Worm (Caenorhabditis elegans) whole organism, L1 larva: ENCODE results near the gene gpc-1.
A peak's percentile ranks its signal among the peaks of the same experiment; 100 is the strongest.

Source experiments
- Y116A8C.19 ChIP-seq: sonication (generic microtip); optimal IDR thresholded peaks from 2 replicates; lab custom pipeline; 2016; ENCODE audit warnings: missing compliant biosample characterization, missing genetic modification characterization, borderline replicate concordance
- aha-1 ChIP-seq: fragments of 150-350 bp; optimal IDR thresholded peaks from 2 replicates; lab custom pipeline; 2014; ENCODE audit warnings: missing biosample characterization, missing genetic modification characterization
- blmp-1 ChIP-seq: fragments of 150-350 bp; optimal IDR thresholded peaks from 2 replicates; lab custom pipeline; 2014; ENCODE audit warnings: missing biosample characterization, missing genetic modification characterization
- ceh-8 ChIP-seq: fragments of 200-800 bp; sonication (Bioruptor generic); optimal IDR thresholded peaks from 2 replicates; lab custom pipeline; 2018; ENCODE audit warnings: mild to moderate bottlenecking, missing genetic modification characterization, moderate library complexity, missing compliant biosample characterization
- ceh-82 ChIP-seq, 3 experiments: fragments of 150-350 bp in 1 of 3; sonication (generic microtip) in 2 of 3; optimal IDR thresholded peaks; 2 replicates each; lab custom pipeline; 2014 to 2017; ENCODE audit warnings: missing biosample characterization in 3 of 3, missing genetic modification characterization in 3 of 3
- ceh-90 ChIP-seq: sonication (generic microtip); optimal IDR thresholded peaks from 2 replicates; lab custom pipeline; 2016; ENCODE audit warnings: missing genetic modification characterization, missing compliant biosample characterization
- ces-1 ChIP-seq: fragments of 150-350 bp; optimal IDR thresholded peaks from 2 replicates; lab custom pipeline; 2014; ENCODE audit warnings: missing biosample characterization, missing genetic modification reagents, missing genetic modification characterization
- dpl-1 ChIP-seq, 3 experiments: fragments of 150-350 bp in 2 of 3; sonication (generic microtip) in 1 of 3; optimal IDR thresholded peaks; 2 replicates each; lab custom pipeline; 2014 to 2017; ENCODE audit warnings: missing biosample characterization in 3 of 3, missing genetic modification characterization in 3 of 3, missing genetic modification reagents in 3 of 3
- efl-1 ChIP-seq, 4 experiments: fragments of 150-350 bp; optimal IDR thresholded peaks in 3 of 4; peaks in 1 of 4; 1 replicate in 1 of 4; 2 replicates in 3 of 4; lab custom pipeline; 2014; ENCODE audit warnings: missing biosample characterization in 2 of 4, missing genetic modification characterization in 2 of 4, missing genetic modification reagents in 2 of 4
- egl-27 ChIP-seq, 2 experiments: fragments of 150-350 bp in 1 of 2; sonication (generic microtip); optimal IDR thresholded peaks; 3 replicates each; lab custom pipeline; 2017 to 2018; ENCODE audit warnings: missing biosample characterization in 2 of 2, missing genetic modification characterization in 2 of 2, missing genetic modification reagents in 2 of 2
- elt-2 ChIP-seq: sonication (generic microtip); optimal IDR thresholded peaks from 2 replicates; lab custom pipeline; 2016; ENCODE audit warnings: missing genetic modification characterization, mild to moderate bottlenecking, inconsistent platforms, missing compliant biosample characterization, missing genetic modification reagents
- elt-3 ChIP-seq, 6 experiments: fragments of 150-350 bp in 1 of 6; sonication (generic microtip); optimal IDR thresholded peaks; 2 replicates each; lab custom pipeline; 2017 to 2018; ENCODE audit warnings: missing biosample characterization in 6 of 6, missing genetic modification characterization in 6 of 6, inconsistent platforms in 1 of 6
- fkh-10 ChIP-seq: sonication (generic microtip); optimal IDR thresholded peaks from 2 replicates; lab custom pipeline; 2017; ENCODE audit warnings: missing biosample characterization, missing genetic modification reagents, missing genetic modification characterization
- fos-1 ChIP-seq: fragments of 150-350 bp; optimal IDR thresholded peaks from 2 replicates; lab custom pipeline; 2014; ENCODE audit warnings: missing biosample characterization, missing genetic modification characterization
- grh-1 ChIP-seq: fragments of 200-800 bp; sonication (Bioruptor generic); IDR thresholded peaks from 2 replicates; pipeline ENCODE4 v1.3.6; 2022; ENCODE audit warnings: missing genetic modification reagents, missing genetic modification characterization, missing compliant biosample characterization
- hpl-2 ChIP-seq: fragments of 150-350 bp; optimal IDR thresholded peaks from 2 replicates; lab custom pipeline; 2014; ENCODE audit warnings: missing biosample characterization, missing genetic modification reagents, missing genetic modification characterization
- irx-1 ChIP-seq: sonication (generic microtip); optimal IDR thresholded peaks from 2 replicates; lab custom pipeline; 2016; ENCODE audit warnings: missing genetic modification characterization, missing compliant biosample characterization
- lin-13 ChIP-seq: fragments of 150-350 bp; optimal IDR thresholded peaks from 2 replicates; lab custom pipeline; 2014; ENCODE audit warnings: missing biosample characterization, missing genetic modification reagents, missing genetic modification characterization
- lin-14 ChIP-seq: fragments of 200-800 bp; sonication (Bioruptor generic); optimal IDR thresholded peaks from 2 replicates; lab custom pipeline; 2018; ENCODE audit warnings: mild to moderate bottlenecking, missing genetic modification characterization, moderate library complexity, missing compliant biosample characterization
- lin-39 ChIP-seq: fragments of 150-350 bp; optimal IDR thresholded peaks from 2 replicates; lab custom pipeline; 2014; ENCODE audit warnings: missing biosample characterization, missing genetic modification reagents, missing genetic modification characterization
- lir-3 ChIP-seq: sonication (generic microtip); optimal IDR thresholded peaks from 2 replicates; lab custom pipeline; 2016; ENCODE audit warnings: mild to moderate bottlenecking, missing genetic modification characterization, moderate library complexity, missing compliant biosample characterization; ENCODE audit not compliant: poor library complexity
- lsy-2 ChIP-seq, 2 experiments: fragments of 150-350 bp; optimal IDR thresholded peaks; 2 replicates each; lab custom pipeline; 2014; ENCODE audit warnings: missing biosample characterization in 2 of 2, missing genetic modification characterization in 2 of 2
- mdl-1 ChIP-seq, 2 experiments: fragments of 150-350 bp; optimal IDR thresholded peaks; 2 replicates each; lab custom pipeline; 2014 to 2017; ENCODE audit warnings: missing biosample characterization in 2 of 2, missing genetic modification characterization in 2 of 2, inconsistent platforms in 1 of 2
- nhr-11 ChIP-seq: fragments of 150-350 bp; optimal IDR thresholded peaks from 2 replicates; lab custom pipeline; 2014; ENCODE audit warnings: missing biosample characterization, missing genetic modification characterization
- nhr-19 ChIP-seq: fragments of 200-800 bp; sonication (Bioruptor generic); conservative IDR thresholded peaks from 2 replicates; pipeline ENCODE4 v1.3.6; 2022; ENCODE audit warnings: missing genetic modification characterization, missing compliant biosample characterization
- nhr-20 ChIP-seq: sonication (generic microtip); optimal IDR thresholded peaks from 2 replicates; lab custom pipeline; 2016; ENCODE audit warnings: mild to moderate bottlenecking, missing genetic modification characterization, missing compliant biosample characterization
- nhr-237 ChIP-seq: fragments of 150-350 bp; optimal IDR thresholded peaks from 2 replicates; lab custom pipeline; 2014; ENCODE audit warnings: missing biosample characterization, missing genetic modification characterization
- nhr-47 ChIP-seq: sonication (generic microtip); optimal IDR thresholded peaks from 2 replicates; lab custom pipeline; 2016; ENCODE audit warnings: mild to moderate bottlenecking, missing genetic modification characterization, moderate library complexity, missing compliant biosample characterization
- nhr-71 ChIP-seq: sonication (generic microtip); optimal IDR thresholded peaks from 2 replicates; lab custom pipeline; 2016; ENCODE audit warnings: mild to moderate bottlenecking, missing genetic modification characterization, moderate library complexity, missing compliant biosample characterization
- nhr-77 ChIP-seq: fragments of 150-350 bp; optimal IDR thresholded peaks from 2 replicates; lab custom pipeline; 2014; ENCODE audit warnings: missing biosample characterization, missing genetic modification characterization
- nhr-85 ChIP-seq: sonication (generic microtip); peaks from one replicate; lab custom pipeline; 2016; ENCODE audit warnings: missing genetic modification characterization, inconsistent platforms, missing compliant biosample characterization
- nhr-90 ChIP-seq: sonication (generic microtip); optimal IDR thresholded peaks from 2 replicates; lab custom pipeline; 2016; ENCODE audit warnings: mild to moderate bottlenecking, missing genetic modification characterization, missing compliant biosample characterization; ENCODE audit not compliant: poor library complexity
- pag-3 ChIP-seq: sonication (generic microtip); optimal IDR thresholded peaks from 2 replicates; lab custom pipeline; 2017; ENCODE audit warnings: missing genetic modification characterization, mild to moderate bottlenecking, missing compliant biosample characterization, antibody characterized with exemption, borderline replicate concordance; ENCODE audit not compliant: insufficient read depth
- pax-3 ChIP-seq: fragments of 200-800 bp; sonication (Bioruptor generic); optimal IDR thresholded peaks from 2 replicates; lab custom pipeline; 2018; ENCODE audit warnings: mild to moderate bottlenecking, missing genetic modification characterization, moderate library complexity, missing compliant biosample characterization
- pqm-1 ChIP-seq: sonication (generic microtip); optimal IDR thresholded peaks from 3 replicates; lab custom pipeline; 2017; ENCODE audit warnings: missing biosample characterization, missing genetic modification characterization
- rnt-1 ChIP-seq: sonication (generic microtip); optimal IDR thresholded peaks from 2 replicates; lab custom pipeline; 2016; ENCODE audit warnings: mild to moderate bottlenecking, missing genetic modification characterization, moderate library complexity, missing compliant biosample characterization
- skn-1 ChIP-seq: fragments of 150-350 bp; optimal IDR thresholded peaks from 2 replicates; lab custom pipeline; 2014; ENCODE audit warnings: missing biosample characterization, missing genetic modification characterization
- snpc-4 ChIP-seq: fragments of 150-350 bp; optimal IDR thresholded peaks from 2 replicates; lab custom pipeline; 2014; ENCODE audit warnings: missing biosample characterization, missing genetic modification characterization
- snu-23 ChIP-seq: sonication (generic microtip); optimal IDR thresholded peaks from 2 replicates; lab custom pipeline; 2016; ENCODE audit warnings: missing genetic modification characterization, missing compliant biosample characterization
- swsn-7 ChIP-seq: sonication (generic microtip); optimal IDR thresholded peaks from 2 replicates; lab custom pipeline; 2016; ENCODE audit warnings: missing genetic modification characterization, missing compliant biosample characterization
- tlp-1 ChIP-seq: fragments of 150-350 bp; optimal IDR thresholded peaks from 2 replicates; lab custom pipeline; 2014; ENCODE audit warnings: missing biosample characterization, missing genetic modification characterization
- unc-30 ChIP-seq: sonication (generic microtip); optimal IDR thresholded peaks from 2 replicates; lab custom pipeline; 2017; ENCODE audit warnings: missing biosample characterization, missing genetic modification characterization
- vab-15 ChIP-seq: sonication (generic microtip); optimal IDR thresholded peaks from 2 replicates; lab custom pipeline; 2017; ENCODE audit warnings: missing genotype, mild to moderate bottlenecking, missing genetic modification characterization, missing compliant biosample characterization
- xbp-1 ChIP-seq: sonication (generic microtip); optimal IDR thresholded peaks from 2 replicates; lab custom pipeline; 2016; ENCODE audit warnings: missing genetic modification characterization, missing compliant biosample characterization
- zip-4 ChIP-seq: fragments of 200-800 bp; sonication (Bioruptor generic); optimal IDR thresholded peaks from 2 replicates; lab custom pipeline; 2018; ENCODE audit warnings: mild to moderate bottlenecking, missing genetic modification characterization, moderate library complexity, missing compliant biosample characterization
- ztf-4 ChIP-seq: fragments of 150-350 bp; optimal IDR thresholded peaks from 2 replicates; lab custom pipeline; 2014; ENCODE audit warnings: missing biosample characterization, missing genetic modification characterization

The gpc-1 gene

ce11 chrX:12872022-12872888 is 12.5 kb downstream of the gpc-1 start (continued):
- TF ChIP-seq vab-15: no peak
- TF ChIP-seq Y116A8C.19 (tag; lab: Kevin White, UChicago): no peak
- peak; percentile 70 for TF ChIP-seq lin-39
- peak; percentile 11 for TF ChIP-seq aha-1 (tag; lab: Kevin White, UChicago)
- no peak for TF ChIP-seq ceh-90 (tag; lab: Kevin White, UChicago)
- peak; percentile 63 for TF ChIP-seq fos-1 (tag; lab: Kevin White, UChicago)
- peak; percentile 100 for TF ChIP-seq elt-2 (tag; lab: Kevin White, UChicago)
- TF ChIP-seq lir-3 (tag; lab: Kevin White, UChicago): peak; percentile 54
- peak; percentile 91 for TF ChIP-seq nhr-19
- peak; percentile 75 for TF ChIP-seq swsn-7 (tag; lab: Kevin White, UChicago)
- peak; percentile 89 for TF ChIP-seq rnt-1 (tag; lab: Kevin White, UChicago)
- TF ChIP-seq snpc-4 (tag; lab: Kevin White, UChicago): peak; percentile 3
- TF ChIP-seq irx-1 (tag; lab: Kevin White, UChicago): peak; percentile 18
- TF ChIP-seq mdl-1 (tag; optimal IDR thresholded peaks at IDR 0.05; lab: Kevin White, UChicago): peak; percentile 87 to 100
- peak; percentile 69 to 80 for TF ChIP-seq lsy-2 (tag; optimal IDR thresholded peaks at IDR 0.05; lab: Kevin White, UChicago)
- TF ChIP-seq ceh-82 (tag; optimal IDR thresholded peaks at IDR 0.05; lab: Kevin White, UChicago): peak; percentile 43 to 47 (median 44)
- peak; percentile 63 for TF ChIP-seq skn-1
- TF ChIP-seq pax-3 (tag; lab: Kevin White, UChicago): peak; percentile 36
- TF ChIP-seq ztf-4 (tag; lab: Kevin White, UChicago): peak; percentile 86
- TF ChIP-seq snu-23 (GFP tag; lab: Kevin White, UChicago): peak; percentile 87
- TF ChIP-seq nhr-77 (tag; lab: Kevin White, UChicago): peak; percentile 74
- peak; percentile 69 for TF ChIP-seq hpl-2 (GFP tag; lab: Kevin White, UChicago)
- peak; percentile 77 for TF ChIP-seq xbp-1
- TF ChIP-seq lin-13 (GFP tag; lab: Kevin White, UChicago): peak; percentile 41
- peak; percentile 39 to 88 for TF ChIP-seq egl-27 (tag; optimal IDR thresholded peaks at IDR 0.05; lab: Kevin White, UChicago)
- TF ChIP-seq nhr-11 (tag; lab: Kevin White, UChicago): peak; percentile 58
- no peak for TF ChIP-seq unc-30
- TF ChIP-seq zip-4 (GFP tag; lab: Kevin White, UChicago): peak; percentile 34
- peak; percentile 63 for TF ChIP-seq blmp-1
- TF ChIP-seq nhr-237 (tag; lab: Kevin White, UChicago): peak; percentile 4
- peak; percentile 97 for TF ChIP-seq nhr-20 (tag; lab: Kevin White, UChicago)
- peak; percentile 16 for TF ChIP-seq pqm-1 (tag; lab: Kevin White, UChicago)
- peak; percentile 70 for TF ChIP-seq grh-1 (GFP tag; lab: Robert Waterston, UW)
- TF ChIP-seq fkh-10 (GFP tag; lab: Kevin White, UChicago): no peak
- TF ChIP-seq elt-3 (tag; optimal IDR thresholded peaks at IDR 0.05; lab: Kevin White, UChicago): peak; percentile 20 to 91 (median 83)
- peak; percentile 21 for TF ChIP-seq pag-3 (tag; lab: Kevin White, UChicago)
- peak in 2 of 3 experiments; percentile 9 to 44 for TF ChIP-seq dpl-1 (GFP tag; optimal IDR thresholded peaks at IDR 0.05; lab: Kevin White, UChicago)

DNA sequence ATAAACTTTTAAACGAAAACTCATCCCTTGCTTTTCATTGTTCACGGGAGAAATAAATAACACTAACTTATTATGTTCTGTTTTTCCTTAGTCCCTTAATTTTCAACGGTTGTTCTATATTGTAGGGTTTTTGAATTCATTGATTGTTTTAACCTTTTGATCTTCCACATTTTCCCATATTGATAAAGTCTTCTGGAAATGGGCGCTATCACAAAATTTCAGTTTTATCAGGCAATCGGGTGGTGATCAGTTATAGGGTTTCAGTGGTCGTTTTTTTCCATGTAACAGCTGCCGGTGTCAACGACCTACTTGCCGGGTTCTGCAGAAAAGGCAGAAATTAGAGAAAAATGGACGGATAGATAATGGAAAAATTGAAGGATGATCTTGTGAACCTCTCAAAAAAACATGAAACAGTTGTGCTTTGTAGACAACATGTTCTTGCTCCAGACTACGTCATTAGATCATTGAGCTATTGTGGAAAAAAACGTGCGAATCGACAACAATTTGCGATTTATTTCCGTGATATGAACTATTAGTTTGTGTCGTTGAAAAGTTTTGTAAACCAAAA is 14.9 kb downstream of the gpc-1 start:
- TF ChIP-seq lin-14 (GFP tag; lab: Kevin White, UChicago) (peak; percentile 78), pag-3 (tag; lab: Kevin White, UChicago) (no peak), tlp-1 (tag; lab: Kevin White, UChicago) (peak; percentile 16), ceh-8 (GFP tag; lab: Kevin White, UChicago) (no peak), snu-23 (GFP tag; lab: Kevin White, UChicago) (peak; percentile 41), nhr-71 (tag; lab: Kevin White, UChicago) (peak; percentile 85), rnt-1 (tag; lab: Kevin White, UChicago) (peak; percentile 79), pax-3 (tag; lab: Kevin White, UChicago) (no peak), nhr-47 (peak; percentile 16), nhr-90 (tag; lab: Kevin White, UChicago) (no peak), nhr-85 (tag; lab: Kevin White, UChicago) (peak; percentile 7), ztf-4 (tag; lab: Kevin White, UChicago) (no peak), nhr-19 (peak; percentile 63), efl-1 (optimal IDR thresholded peaks at IDR 0.05; lab: Kevin White, UChicago) (peak in 1 of 2 experiments; percentile 1), efl-1 (GFP tag; optimal IDR thresholded peaks at IDR 0.05 in 1 of 2; lab: Kevin White, UChicago) (no peak), lsy-2 (tag; optimal IDR thresholded peaks at IDR 0.05; lab: Kevin White, UChicago) (peak in 1 of 2 experiments; percentile 24), nhr-20 (tag; lab: Kevin White, UChicago) (peak; percentile 49), mdl-1 (tag; optimal IDR thresholded peaks at IDR 0.05; lab: Kevin White, UChicago) (peak in 1 of 2 experiments; percentile 38), xbp-1 (no peak), ces-1 (GFP tag; lab: Kevin White, UChicago) (no peak)
